Worm (Caenorhabditis elegans) whole organism, young adult: ENCODE data around the gene set-1.

Experiments
- B0019.2 ChIP-seq: fragments of 200-800 bp; sonication (Bioruptor generic); conservative IDR thresholded peaks from 2 replicates; pipeline ENCODE4 v1.3.6; 2022; ENCODE audit warnings: missing genetic modification reagents, missing genetic modification characterization, missing compliant biosample characterization
- B0336.3 ChIP-seq: fragments of 200-800 bp; sonication (Bioruptor generic); IDR thresholded peaks from 2 replicates; pipeline ENCODE4 v1.3.6; 2022; ENCODE audit warnings: missing genetic modification characterization, missing compliant biosample characterization
- C06A6.2 ChIP-seq: fragments of 200-800 bp; sonication (Bioruptor generic); conservative IDR thresholded peaks from 2 replicates; pipeline ENCODE4 v1.3.6; 2022; ENCODE audit warnings: missing genetic modification characterization, missing compliant biosample characterization
- D2030.7 ChIP-seq: fragments of 200-800 bp; sonication (Bioruptor generic); IDR thresholded peaks from 2 replicates; pipeline ENCODE4 v1.3.6; 2022; ENCODE audit warnings: missing genetic modification reagents, missing genetic modification characterization, missing compliant biosample characterization
- F33H1.4 ChIP-seq: fragments of 200-800 bp; sonication (Bioruptor generic); IDR thresholded peaks from 2 replicates; pipeline ENCODE4 v1.3.6; 2022; ENCODE audit warnings: missing genetic modification reagents, missing genetic modification characterization, missing compliant biosample characterization
- Y79H2A.3 ChIP-seq: fragments of 200-800 bp; sonication (Bioruptor generic); conservative IDR thresholded peaks from 2 replicates; pipeline ENCODE4 v1.3.6; 2022; ENCODE audit warnings: missing genetic modification reagents, missing genetic modification characterization, missing compliant biosample characterization
- ZK185.1 ChIP-seq: sonication (generic microtip); optimal IDR thresholded peaks from 2 replicates; lab custom pipeline; 2016; ENCODE audit warnings: mild to moderate bottlenecking, missing genetic modification characterization, missing compliant biosample characterization; ENCODE audit not compliant: poor library complexity, severe bottlenecking
- akir-1 ChIP-seq: fragments of 200-800 bp; sonication (Bioruptor generic); optimal IDR thresholded peaks from 2 replicates; lab custom pipeline; 2018; ENCODE audit warnings: mild to moderate bottlenecking, missing genetic modification characterization, moderate library complexity, missing compliant biosample characterization
- ceh-58 ChIP-seq: fragments of 200-800 bp; sonication (Bioruptor generic); IDR thresholded peaks from 2 replicates; pipeline ENCODE4 v1.3.6; 2022; ENCODE audit warnings: missing genetic modification characterization, missing compliant biosample characterization
- ceh-79 ChIP-seq: sonication (generic microtip); optimal IDR thresholded peaks from 2 replicates; lab custom pipeline; 2017; ENCODE audit warnings: mild to moderate bottlenecking, missing genetic modification characterization, missing compliant biosample characterization
- ceh-91 ChIP-seq: fragments of 200-800 bp; sonication (Bioruptor generic); IDR thresholded peaks from 2 replicates; pipeline ENCODE4 v1.3.6; 2022; ENCODE audit warnings: missing genetic modification reagents, missing genetic modification characterization, missing compliant biosample characterization
- die-1 ChIP-seq: sonication (generic microtip); optimal IDR thresholded peaks from 2 replicates; lab custom pipeline; 2016; ENCODE audit warnings: missing genotype, mild to moderate bottlenecking, missing genetic modification characterization, missing compliant biosample characterization
- dox-1 ChIP-seq: fragments of 200-800 bp; sonication (Bioruptor generic); IDR thresholded peaks from 2 replicates; pipeline ENCODE4 v1.3.6; 2022; ENCODE audit warnings: missing genetic modification reagents, missing genetic modification characterization, missing compliant biosample characterization
- efl-1 ChIP-seq: fragments of 150-350 bp; optimal IDR thresholded peaks from 2 replicates; lab custom pipeline; 2014; ENCODE audit warnings: missing biosample characterization, missing genetic modification reagents, missing genetic modification characterization
- egl-18 ChIP-seq: fragments of 200-800 bp; sonication (Bioruptor generic); IDR thresholded peaks from 2 replicates; pipeline ENCODE4 v1.3.6; 2022; ENCODE audit warnings: missing genetic modification reagents, missing genetic modification characterization, missing compliant biosample characterization
- hlh-12 ChIP-seq: sonication (generic microtip); optimal IDR thresholded peaks from 2 replicates; lab custom pipeline; 2016; ENCODE audit warnings: missing genetic modification characterization, missing compliant biosample characterization
- hmg-20 ChIP-seq: fragments of 200-800 bp; sonication (Bioruptor generic); IDR thresholded peaks from 2 replicates; pipeline ENCODE4 v1.3.6; 2022; ENCODE audit warnings: missing genetic modification reagents, missing genetic modification characterization, missing compliant biosample characterization
- hrde-1 ChIP-seq: sonication (generic microtip); optimal IDR thresholded peaks from 2 replicates; lab custom pipeline; 2016; ENCODE audit warnings: missing genetic modification characterization, mild to moderate bottlenecking, missing compliant biosample characterization, moderate library complexity, missing genotype, missing genetic modification reagents, borderline replicate concordance
- hsf-1 ChIP-seq: fragments of 200-800 bp; sonication (Bioruptor generic); IDR thresholded peaks from 2 replicates; pipeline ENCODE4 v1.3.6; 2022; ENCODE audit warnings: missing genetic modification reagents, missing genetic modification characterization, missing compliant biosample characterization
- lin-40 ChIP-seq: sonication (generic microtip); optimal IDR thresholded peaks from 2 replicates; lab custom pipeline; 2016; ENCODE audit warnings: missing genetic modification characterization, mild to moderate bottlenecking, missing compliant biosample characterization, missing genotype, missing genetic modification reagents
- lsl-1 ChIP-seq: fragments of 200-800 bp; sonication (Bioruptor generic); optimal IDR thresholded peaks from 2 replicates; lab custom pipeline; 2018; ENCODE audit warnings: mild to moderate bottlenecking, missing genetic modification characterization, moderate library complexity, missing compliant biosample characterization
- lsy-27 ChIP-seq: sonication (generic microtip); optimal IDR thresholded peaks from 2 replicates; lab custom pipeline; 2017; ENCODE audit warnings: missing genetic modification characterization, mild to moderate bottlenecking, missing compliant biosample characterization, antibody characterized with exemption, missing genotype, borderline replicate concordance; ENCODE audit not compliant: insufficient read depth
- madf-10 ChIP-seq: sonication (generic microtip); optimal IDR thresholded peaks from 2 replicates; lab custom pipeline; 2016; ENCODE audit warnings: mild to moderate bottlenecking, missing genetic modification characterization, missing compliant biosample characterization
- mes-4 ChIP-seq: sonication (generic microtip); optimal IDR thresholded peaks from 2 replicates; lab custom pipeline; 2016; ENCODE audit warnings: missing genotype, missing genetic modification characterization, missing compliant biosample characterization
- mxl-1 ChIP-seq: sonication (generic microtip); optimal IDR thresholded peaks from 2 replicates; lab custom pipeline; 2016; ENCODE audit warnings: missing genetic modification characterization, missing compliant biosample characterization
- nfya-1 ChIP-seq: sonication (generic microtip); optimal IDR thresholded peaks from 2 replicates; lab custom pipeline; 2017; ENCODE audit warnings: antibody characterized with exemption, missing compliant biosample characterization, missing genetic modification characterization, borderline replicate concordance; ENCODE audit not compliant: insufficient read depth
- pha-4 ChIP-seq: fragments of 150-350 bp; sonication (generic microtip); optimal IDR thresholded peaks from 2 replicates; lab custom pipeline; 2014; ENCODE audit warnings: missing biosample characterization, missing genetic modification reagents, missing genetic modification characterization
- rpc-1 ChIP-seq, 2 experiments: fragments of 150-350 bp in 1 of 2; sonication (generic microtip) in 1 of 2; optimal IDR thresholded peaks; 2 replicates each; lab custom pipeline; 2014 to 2018; ENCODE audit warnings: missing biosample characterization in 1 of 2, missing genetic modification characterization in 1 of 2, missing genetic modification reagents in 1 of 2, missing genotype in 1 of 2
- sea-2 ChIP-seq: fragments of 200-800 bp; sonication (Bioruptor generic); IDR thresholded peaks from 2 replicates; pipeline ENCODE4 v1.3.6; 2022; ENCODE audit warnings: missing genetic modification characterization, missing compliant biosample characterization
- snpc-1.3 ChIP-seq: sonication (generic microtip); optimal IDR thresholded peaks from 2 replicates; lab custom pipeline; 2017; ENCODE audit warnings: missing genetic modification characterization, mild to moderate bottlenecking, missing compliant biosample characterization, antibody characterized with exemption, moderate library complexity, missing genotype, missing genetic modification reagents; ENCODE audit not compliant: insufficient read depth
- snpc-3.4 ChIP-seq: sonication (generic microtip); optimal IDR thresholded peaks from 2 replicates; lab custom pipeline; 2017; ENCODE audit warnings: missing genetic modification characterization, mild to moderate bottlenecking, missing compliant biosample characterization, antibody characterized with exemption, moderate library complexity, missing genotype, missing genetic modification reagents
- sptf-2 ChIP-seq: fragments of 200-800 bp; sonication (Bioruptor generic); optimal IDR thresholded peaks from 2 replicates; lab custom pipeline; 2018; ENCODE audit warnings: mild to moderate bottlenecking, missing genetic modification characterization, missing compliant biosample characterization
- tbp1 ChIP-seq: fragments of 200-800 bp; sonication (Bioruptor generic); optimal IDR thresholded peaks from 2 replicates; lab custom pipeline; 2018; ENCODE audit warnings: mild to moderate bottlenecking, missing genetic modification characterization, missing compliant biosample characterization
- zfh-2 ChIP-seq: fragments of 200-800 bp; sonication (Bioruptor generic); conservative IDR thresholded peaks from 2 replicates; pipeline ENCODE4 v1.3.6; 2022; ENCODE audit warnings: missing genetic modification reagents, missing genetic modification characterization, missing compliant biosample characterization
- ztf-25 ChIP-seq: fragments of 200-800 bp; sonication (Bioruptor generic); IDR thresholded peaks from 2 replicates; pipeline ENCODE4 v1.3.6; 2022; ENCODE audit warnings: missing genetic modification reagents, missing genetic modification characterization, missing compliant biosample characterization
- ztf-26 ChIP-seq: sonication (generic microtip); optimal IDR thresholded peaks from 2 replicates; lab custom pipeline; 2017; ENCODE audit warnings: missing genetic modification characterization, missing compliant biosample characterization

The set-1 gene

DNA sequence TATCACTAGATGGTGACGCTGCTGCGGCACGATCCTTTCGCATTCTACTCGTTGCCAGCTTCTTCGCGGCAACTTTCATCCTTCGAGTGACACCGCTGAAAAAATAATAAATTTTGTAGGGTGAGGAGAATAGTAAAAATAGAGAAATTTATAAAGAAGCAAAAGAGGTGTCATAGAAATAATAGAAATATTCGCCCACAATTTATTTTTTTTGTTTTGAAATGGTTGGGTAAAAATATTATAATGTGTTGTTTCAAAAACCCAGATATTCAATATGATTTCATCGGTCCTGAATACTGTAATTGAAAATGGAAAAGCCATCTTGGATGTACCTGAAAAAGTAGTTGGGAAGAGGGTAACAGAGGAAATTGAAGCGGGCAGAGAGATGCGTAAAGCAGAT lies at the start of gene set-1:
Gene set-1, minus strand, starts transcription at position 101 of the 400 bp plus-strand sequence.
- TF ChIP-seq ceh-91 (GFP tag; lab: Robert Waterston, UW) (no peak), sea-2 (GFP tag; lab: Robert Waterston, UW) (no peak), hrde-1 (tag; lab: Kevin White, UChicago) (no peak), tbp1 (GFP tag; lab: Kevin White, UChicago) (no peak), B0336.3 (GFP tag; lab: Robert Waterston, UW) (no peak), C06A6.2 (no peak), efl-1 (GFP tag; lab: Kevin White, UChicago) (no peak), lsl-1 (GFP tag; lab: Kevin White, UChicago) (no peak), egl-18 (GFP tag; lab: Robert Waterston, UW) (no peak), dox-1 (GFP tag; lab: Robert Waterston, UW) (no peak), hmg-20 (GFP tag; lab: Robert Waterston, UW) (no peak), hlh-12 (no peak), snpc-1.3 (tag; lab: Kevin White, UChicago) (no peak), nfya-1 (tag; lab: Kevin White, UChicago) (no peak), lsy-27 (tag; lab: Kevin White, UChicago) (no peak), pha-4 (tag; lab: Kevin White, UChicago) (no peak), Y79H2A.3 (GFP tag; lab: Robert Waterston, UW) (no peak), sptf-2 (GFP tag; lab: Kevin White, UChicago) (no peak)

DNA sequence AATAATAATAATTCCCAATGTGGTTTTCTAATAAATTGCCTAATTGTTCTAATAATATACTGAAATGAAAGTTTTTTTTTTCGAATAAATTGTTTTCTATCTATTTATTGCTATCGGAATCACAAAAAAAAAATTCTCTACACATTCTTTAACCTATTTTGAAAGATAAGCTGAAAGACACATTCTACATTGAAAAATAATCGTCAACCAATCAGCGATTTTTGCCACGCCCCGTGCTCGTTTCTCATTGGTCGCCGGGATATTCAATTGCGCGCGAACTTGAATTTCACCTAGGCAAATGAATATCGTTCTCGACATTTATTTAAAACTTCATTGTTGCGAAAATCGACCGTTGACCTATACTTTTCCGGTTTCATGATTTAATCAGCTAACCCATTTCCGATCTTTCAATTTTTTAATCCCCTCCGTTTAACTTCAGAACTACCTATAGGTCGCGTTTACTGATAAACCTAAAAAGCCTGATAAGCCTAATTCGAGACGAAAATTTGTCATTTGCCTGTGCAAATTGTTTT lies 47.9 kb upstream of the set-1 start, which contains the start of gene F23F12.3:
Gene F23F12.3, plus strand, starts transcription at position 483 of the 533 bp plus-strand sequence.
- TF ChIP-seq ztf-25: no peak
- no peak for TF ChIP-seq lin-40 (tag; lab: Kevin White, UChicago)
- no peak for TF ChIP-seq ceh-79 (tag; lab: Kevin White, UChicago)
- no peak for TF ChIP-seq madf-10

DNA sequence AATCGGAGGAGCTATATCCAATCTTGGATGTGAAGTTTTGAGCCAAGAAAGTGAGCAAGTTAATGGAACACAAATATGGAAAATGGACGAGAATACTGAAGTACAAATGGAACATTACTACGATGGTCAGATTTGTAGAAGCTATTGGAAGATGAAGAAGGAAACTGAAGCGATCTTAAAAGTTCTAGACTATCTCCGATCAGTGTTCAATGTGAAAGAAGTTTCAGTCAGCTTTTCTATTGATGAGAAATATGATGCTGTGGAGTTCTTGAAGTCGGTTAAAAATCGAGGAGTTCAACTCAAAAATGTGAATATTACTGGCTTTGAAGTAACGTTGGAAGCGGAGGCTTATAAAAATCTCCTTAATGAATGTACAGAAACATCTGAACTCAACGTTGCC lies 46.9 kb upstream of the set-1 start:
- no peak for TF ChIP-seq D2030.7 (GFP tag; lab: Robert Waterston, UW)
- TF ChIP-seq tbp1 (GFP tag; lab: Kevin White, UChicago): no peak
- TF ChIP-seq snpc-3.4 (tag; lab: Kevin White, UChicago): no peak
- no peak for TF ChIP-seq ceh-58 (GFP tag; lab: Robert Waterston, UW)
- TF ChIP-seq B0019.2 (GFP tag; lab: Robert Waterston, UW): no peak
- TF ChIP-seq F33H1.4: no peak
- TF ChIP-seq ztf-26 (tag; lab: Kevin White, UChicago): no peak
- no peak for TF ChIP-seq mxl-1 (tag; lab: Kevin White, UChicago)
- TF ChIP-seq hsf-1: no peak

DNA sequence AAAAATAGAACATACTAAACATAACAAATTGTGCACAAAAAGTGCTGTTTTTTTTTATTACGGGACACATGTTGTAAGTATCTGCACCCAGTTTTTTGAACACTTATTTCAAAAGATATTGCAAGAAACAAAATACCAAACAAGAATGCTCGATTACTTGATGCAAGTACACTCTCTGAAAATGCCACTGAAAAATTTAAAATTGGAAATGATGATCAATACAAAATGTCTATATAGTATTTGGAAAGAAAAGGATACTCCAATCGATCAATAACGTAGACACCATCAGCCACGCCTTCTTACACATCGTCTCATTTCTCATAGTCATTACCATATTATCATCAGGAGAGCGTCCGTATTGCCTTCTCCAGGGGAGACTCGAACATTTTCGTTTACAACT lies 46.0 kb upstream of the set-1 start, which contains the start of gene sdz-15:
Gene sdz-15, plus strand, starts transcription at position 301 of the 400 bp plus-strand sequence.
- TF ChIP-seq zfh-2 (GFP tag; lab: Robert Waterston, UW) (no peak), ZK185.1 (tag; lab: Kevin White, UChicago) (no peak), mes-4 (tag; lab: Kevin White, UChicago) (no peak), rpc-1 (optimal IDR thresholded peaks at IDR 0.05; lab: Kevin White, UChicago) (no peak), rpc-1 (tag; optimal IDR thresholded peaks at IDR 0.05; lab: Kevin White, UChicago) (no peak), akir-1 (GFP tag; lab: Kevin White, UChicago) (no peak), die-1 (no peak)
